Worm (Caenorhabditis elegans): ENCODE results near the gene zim-1.

Gene zim-1

DNA sequence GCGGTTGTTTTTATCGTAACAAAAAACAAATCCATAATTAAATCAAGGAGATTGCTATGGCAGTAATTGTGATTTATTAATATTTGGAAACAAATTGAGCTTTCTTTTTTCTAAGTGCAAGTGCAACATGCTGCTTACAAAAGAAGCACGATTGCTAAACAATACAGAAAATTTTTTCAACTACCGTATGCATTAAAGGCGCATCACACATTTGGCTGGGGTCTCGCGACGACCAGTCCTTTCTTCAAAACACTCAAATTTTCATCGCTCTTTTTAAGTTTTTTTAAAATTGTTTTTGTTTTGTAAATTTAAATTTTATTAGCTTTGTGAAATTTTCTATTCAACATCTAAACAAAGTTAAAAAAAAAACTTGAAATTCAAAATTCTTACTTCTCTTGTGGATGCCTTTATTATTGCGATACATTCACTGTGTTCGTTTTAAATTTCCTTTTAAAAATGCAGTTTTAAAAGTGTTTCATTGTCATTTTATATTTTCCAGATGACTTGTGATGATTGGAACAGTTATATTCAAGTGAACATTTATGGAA lies at the start of gene zim-1:
TSS of gene zim-1 (plus strand) at position 498 of the 548 bp plus-strand sequence.
- no peak for TF ChIP-seq unc-62 (GFP tag; optimal IDR thresholded peaks at IDR 0.05)

DNA sequence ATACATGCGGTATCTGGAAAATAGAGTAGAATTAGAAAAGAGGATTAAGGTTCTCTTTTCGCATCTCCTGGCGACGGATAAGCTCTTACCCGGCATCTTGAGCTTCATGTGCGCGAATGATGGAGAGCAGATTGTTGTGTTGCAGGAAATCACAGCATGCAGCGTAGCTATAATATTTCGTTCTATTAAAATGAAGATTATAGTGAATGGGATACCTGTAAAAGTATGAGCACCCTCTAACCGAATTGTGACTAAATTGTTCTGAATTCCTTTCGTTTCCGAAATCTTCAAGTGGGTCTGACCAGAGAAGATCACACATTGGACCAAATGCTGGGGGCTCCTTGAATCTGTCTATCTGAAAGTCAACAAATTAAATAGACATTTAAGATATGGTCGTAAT lies 48.5 kb upstream of the zim-1 start:
- no peak for TF ChIP-seq unc-62 (GFP tag; optimal IDR thresholded peaks at IDR 0.05)

DNA sequence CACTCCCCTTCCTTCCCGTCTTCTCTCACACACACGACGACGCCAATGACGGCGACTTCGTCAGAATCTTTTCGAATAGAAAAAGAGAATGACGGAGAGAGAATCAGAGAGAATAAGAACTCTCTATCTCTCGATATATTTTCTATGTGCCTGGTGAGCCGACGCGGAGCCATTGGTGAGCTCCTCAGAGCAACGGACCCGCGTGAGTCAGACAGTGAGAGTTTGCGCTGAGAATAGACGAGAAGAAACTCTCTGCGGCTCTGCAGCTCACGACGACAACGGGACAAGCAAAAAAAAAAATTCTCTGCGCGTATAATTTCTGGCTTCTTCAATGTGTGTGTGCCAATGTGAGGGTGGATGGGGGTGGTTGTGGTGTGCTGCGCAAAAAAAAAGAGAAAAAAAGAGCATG lies 46.9 kb upstream of the zim-1 start:
- no peak for TF ChIP-seq unc-62 (GFP tag; optimal IDR thresholded peaks at IDR 0.05)

DNA sequence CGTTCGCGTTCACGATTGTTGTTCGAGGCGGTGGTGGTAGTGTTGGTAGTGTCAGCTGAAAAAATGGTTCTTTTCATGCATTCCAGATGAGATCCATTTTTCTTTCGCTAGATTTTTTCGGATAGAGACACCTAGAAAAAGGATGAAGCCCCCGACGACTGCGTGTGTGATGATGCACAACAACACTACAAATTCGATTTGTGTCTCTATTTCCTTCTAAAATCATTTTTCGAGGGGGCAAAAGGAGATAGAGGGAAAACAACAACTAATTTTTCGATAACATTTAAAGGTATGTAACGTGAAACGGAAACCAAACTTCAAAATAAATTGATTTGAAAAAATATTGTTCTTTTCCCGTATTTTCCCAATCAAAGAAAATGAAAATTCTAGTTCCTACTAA lies 46.4 kb upstream of the zim-1 start:
- no peak for TF ChIP-seq unc-62 (GFP tag; optimal IDR thresholded peaks at IDR 0.05)

DNA sequence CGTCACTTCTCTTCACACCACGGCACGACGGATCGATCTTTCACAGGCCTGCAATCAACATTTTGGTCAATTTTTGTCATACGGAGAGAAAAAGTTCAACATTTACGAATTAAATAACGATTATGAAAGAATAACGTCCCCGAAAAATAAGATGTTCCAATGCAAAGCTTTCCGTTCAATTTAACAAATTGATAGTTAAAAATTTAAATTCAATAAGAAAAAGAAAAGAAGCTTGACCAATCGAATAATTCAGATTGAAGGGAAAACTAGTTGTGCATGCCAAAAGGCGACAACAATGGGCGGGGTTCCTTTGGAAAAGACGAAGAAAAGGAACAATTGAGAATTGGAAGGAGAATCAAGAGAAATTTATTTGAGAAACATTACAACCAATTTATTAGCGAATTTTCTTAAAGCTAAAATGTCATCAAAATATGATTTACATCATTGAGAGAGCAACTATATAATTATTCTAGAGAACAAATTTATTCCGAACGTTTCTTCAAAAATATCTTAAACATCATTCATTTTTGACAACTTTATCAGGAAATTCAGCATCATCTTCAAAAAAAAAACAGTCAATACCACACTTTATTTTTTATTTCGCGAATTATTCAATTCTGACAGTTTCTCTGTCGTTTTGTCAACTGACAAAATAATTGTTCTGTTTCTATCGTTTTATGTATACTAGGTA lies 45.2 kb upstream of the zim-1 start, which contains the start of gene tax-6:
TSS of gene tax-6 (minus strand) at position 51 of the 691 bp plus-strand sequence.
- no peak for TF ChIP-seq unc-62 (GFP tag; optimal IDR thresholded peaks at IDR 0.05)

DNA sequence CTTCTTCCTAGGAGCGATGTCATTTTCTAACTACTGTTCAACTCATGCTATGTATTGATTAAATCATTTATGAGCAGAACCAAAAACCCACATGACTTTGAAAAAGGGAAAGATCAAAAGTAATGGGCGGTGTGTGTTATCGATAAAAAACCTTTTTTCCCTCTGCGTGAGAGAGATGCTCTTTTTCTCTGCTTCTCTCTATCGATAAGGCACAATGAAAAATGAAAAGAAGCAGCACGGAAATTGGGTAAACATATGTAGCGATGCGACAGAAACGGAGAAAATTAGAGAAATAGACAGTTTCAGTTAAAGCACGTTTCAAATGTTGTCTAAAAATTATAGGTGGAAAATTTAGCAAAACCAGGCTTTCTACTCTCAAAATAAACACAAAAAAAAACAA lies 44.5 kb upstream of the zim-1 start:
- no peak for TF ChIP-seq unc-62 (GFP tag; optimal IDR thresholded peaks at IDR 0.05)

DNA sequence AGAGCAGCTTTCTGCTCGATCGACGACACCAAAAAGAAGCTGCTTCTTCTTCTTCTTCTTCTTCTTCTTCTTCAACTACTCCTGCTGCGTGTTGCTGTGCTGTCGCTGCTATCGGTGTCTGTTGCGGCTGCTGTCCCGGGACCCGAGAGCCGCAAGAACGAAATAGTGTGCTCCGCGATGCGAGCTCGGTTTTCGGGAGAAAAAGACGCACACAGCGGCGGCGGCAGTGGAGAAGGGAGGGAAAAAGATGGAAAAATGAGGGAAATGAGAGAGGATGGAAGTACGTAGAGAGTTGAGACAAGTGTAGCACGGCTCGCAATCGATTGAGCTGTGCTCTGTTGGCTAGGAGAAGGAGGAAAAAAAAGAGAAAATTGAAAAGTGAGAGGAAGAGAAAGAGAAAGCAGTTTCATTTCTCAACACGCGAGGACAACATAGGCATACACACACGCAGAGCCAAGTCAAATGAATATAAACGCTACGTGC lies 43.1 kb upstream of the zim-1 start:
- TF ChIP-seq unc-62 (GFP tag; optimal IDR thresholded peaks at IDR 0.05): no peak

DNA sequence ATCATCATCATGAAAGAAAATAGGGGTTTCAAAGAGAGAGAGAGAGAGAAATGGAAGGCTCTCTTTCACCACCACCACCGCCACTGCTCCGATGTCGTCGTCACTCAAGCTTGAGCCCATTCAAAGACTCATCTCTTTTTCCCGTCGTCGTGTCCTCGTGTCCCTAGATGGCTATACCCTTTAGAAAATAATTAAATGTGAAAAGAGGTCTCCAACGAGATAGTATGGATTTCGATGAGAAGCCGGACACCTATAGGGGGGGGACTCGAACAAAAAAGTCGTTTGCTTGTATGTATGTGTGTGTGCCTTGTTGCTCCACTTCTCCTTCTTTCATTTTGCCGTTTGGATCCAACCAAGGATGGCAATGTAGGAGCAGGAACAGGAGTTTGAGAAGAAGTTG lies 41.9 kb upstream of the zim-1 start:
- TF ChIP-seq unc-62 (GFP tag; optimal IDR thresholded peaks at IDR 0.05): no peak

DNA sequence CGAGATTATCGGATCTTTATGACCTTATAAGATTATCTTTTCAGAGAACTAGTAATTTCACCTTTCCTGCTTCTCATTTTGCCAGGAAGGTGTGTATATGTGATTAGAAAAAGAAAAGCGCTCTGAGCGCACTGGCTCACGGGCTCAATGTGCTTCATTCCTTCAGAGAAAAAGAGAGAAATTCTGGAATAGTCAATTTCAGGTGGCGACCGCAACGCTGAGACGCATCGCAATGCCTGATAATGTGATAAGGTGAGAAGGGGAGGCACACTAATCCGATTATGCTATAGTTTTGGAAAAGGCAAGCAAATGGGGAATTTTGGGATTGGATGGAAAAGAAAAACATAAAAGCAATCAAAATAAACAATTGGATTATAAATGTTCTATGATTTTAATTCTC lies 40.9 kb upstream of the zim-1 start:
- TF ChIP-seq unc-62 (GFP tag; optimal IDR thresholded peaks at IDR 0.05): no peak

DNA sequence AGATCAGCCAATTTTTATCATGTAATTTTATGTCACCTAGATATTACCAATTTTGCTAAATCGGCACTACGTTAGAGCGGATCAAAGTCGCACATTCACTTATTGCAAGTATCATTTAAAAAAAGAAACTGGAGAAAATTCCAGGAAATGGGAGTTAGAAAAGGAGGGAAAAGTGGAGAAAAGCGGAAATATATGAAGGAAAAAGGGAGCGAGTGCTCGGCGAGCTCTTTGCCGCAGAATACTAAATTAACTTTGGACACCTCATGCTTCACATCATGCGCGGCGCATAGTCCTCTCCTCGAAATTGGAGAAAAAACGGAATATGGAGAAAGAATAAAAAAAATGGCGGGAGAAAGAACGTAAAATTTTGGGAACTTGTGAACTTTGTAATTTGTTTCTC lies 39.3 kb upstream of the zim-1 start:
- TF ChIP-seq unc-62 (GFP tag; optimal IDR thresholded peaks at IDR 0.05): no peak

DNA sequence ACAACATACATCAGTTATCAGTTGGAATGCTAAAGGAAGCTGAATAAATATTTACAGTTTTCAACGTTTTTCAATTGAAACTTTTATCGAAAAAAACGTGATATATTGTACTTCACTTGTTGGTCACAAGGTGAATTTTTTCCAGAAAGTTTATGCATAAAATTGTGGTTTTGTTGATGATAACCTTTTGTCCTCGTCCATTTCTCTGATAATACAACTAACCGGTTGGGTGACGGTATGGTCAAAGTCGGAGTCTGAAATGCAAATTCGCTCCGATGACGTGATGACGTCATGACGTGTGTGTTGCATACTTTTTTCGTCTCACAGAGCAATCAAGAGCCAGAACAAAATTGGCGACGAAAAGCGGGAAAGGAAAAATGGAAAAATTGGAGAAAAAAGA lies 35.5 kb upstream of the zim-1 start:
- TF ChIP-seq unc-62 (GFP tag; optimal IDR thresholded peaks at IDR 0.05): no peak

DNA sequence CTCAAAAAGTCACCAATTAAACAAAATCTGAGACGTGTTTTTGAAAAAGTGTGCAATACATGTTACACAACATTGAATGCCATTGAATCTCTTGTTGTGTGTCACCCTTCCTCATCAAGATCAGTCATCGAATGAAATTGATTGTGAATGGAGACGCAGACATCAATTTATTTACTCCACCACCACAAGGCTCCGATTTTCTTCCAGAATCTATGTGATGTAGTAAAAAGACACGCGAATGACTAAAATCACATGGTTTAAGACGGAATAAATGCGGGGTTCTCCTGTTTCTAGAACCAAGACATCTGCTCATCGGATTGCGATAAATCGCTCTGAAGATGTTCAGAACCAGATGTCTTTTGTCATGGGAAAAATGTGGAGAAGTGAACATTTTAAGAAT lies 34.1 kb upstream of the zim-1 start:
- TF ChIP-seq unc-62 (GFP tag; optimal IDR thresholded peaks at IDR 0.05): no peak

DNA sequence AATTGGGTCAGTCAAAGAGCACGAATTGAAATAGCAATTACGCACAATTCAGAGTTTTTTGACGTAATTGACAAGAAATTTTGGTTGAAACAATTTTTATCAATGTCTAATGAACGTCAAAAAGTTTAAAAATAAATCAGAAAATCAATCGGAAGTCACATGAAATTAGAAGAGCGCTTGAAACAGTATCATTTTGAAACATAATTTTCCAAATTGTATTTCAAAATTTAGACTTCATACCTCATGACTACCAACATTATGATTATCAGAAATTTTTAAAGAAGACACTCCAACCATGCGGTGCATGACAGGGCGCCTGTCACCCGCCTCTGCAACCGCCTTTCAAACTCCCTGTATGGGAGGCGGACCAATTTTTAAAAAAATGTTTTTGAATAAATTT lies 33.6 kb upstream of the zim-1 start:
- no peak for TF ChIP-seq unc-62 (GFP tag; optimal IDR thresholded peaks at IDR 0.05)

DNA sequence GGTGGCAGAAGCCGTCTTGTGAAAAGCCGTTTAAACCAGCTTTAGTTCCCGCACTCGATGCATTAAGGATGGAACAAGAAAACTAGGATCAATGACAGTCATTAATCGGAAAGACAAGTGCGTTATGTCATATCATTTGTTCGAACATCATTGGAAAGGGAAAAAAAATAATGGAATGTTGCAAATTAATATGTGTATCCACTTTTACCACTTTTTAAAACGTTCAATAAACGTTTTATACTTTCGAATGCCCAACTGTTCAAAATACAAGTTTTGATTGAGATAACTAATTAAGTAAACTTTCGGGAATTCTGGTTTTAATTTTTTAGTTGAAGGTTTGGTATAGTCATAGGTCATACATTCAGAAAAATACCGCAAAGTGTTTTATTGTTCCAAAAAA lies 31.8 kb upstream of the zim-1 start, which contains the start of gene C02F4.4:
TSS of gene C02F4.4 (minus strand) at position 101 of the 400 bp plus-strand sequence.
- TF ChIP-seq unc-62 (GFP tag; optimal IDR thresholded peaks at IDR 0.05): no peak

DNA sequence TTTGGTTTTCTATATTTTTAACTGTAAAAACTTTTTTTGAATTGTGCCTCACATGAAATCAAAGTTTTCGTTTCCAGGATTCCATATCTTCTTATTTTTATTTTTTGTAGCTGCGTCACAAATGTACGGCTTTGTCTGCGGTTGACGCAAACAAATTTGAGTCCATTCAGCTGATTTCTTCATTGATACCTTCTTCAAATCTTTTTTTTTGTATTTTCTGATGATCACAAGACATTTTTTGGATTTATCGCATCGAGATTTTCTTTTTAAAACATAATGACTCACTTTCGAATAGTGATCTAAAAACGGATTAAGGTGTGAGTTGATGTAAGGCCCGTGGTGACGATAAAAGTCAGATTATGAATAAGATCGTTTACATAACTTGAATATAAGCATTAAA lies 28.2 kb upstream of the zim-1 start:
- no peak for TF ChIP-seq unc-62 (GFP tag; optimal IDR thresholded peaks at IDR 0.05)

DNA sequence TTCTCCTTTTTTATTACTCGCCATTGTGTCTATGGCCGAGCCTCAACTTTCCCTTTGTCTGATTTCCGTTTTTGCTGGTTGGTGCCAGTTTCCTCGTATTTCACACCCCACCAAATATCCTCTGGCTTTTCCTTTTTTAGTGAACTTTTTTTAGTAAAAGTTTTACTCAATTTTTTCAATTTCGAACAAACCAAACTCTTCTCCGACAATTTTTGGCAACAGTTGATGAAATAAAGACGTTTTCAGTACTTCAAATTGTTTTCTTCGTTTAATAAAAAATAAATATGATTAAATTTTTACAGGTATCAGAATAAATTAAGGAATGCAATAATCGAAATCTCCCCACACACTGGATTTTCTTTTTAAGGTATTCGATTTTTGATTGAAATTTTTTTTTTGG lies 25.8 kb upstream of the zim-1 start, which contains the start of gene cal-4:
TSS of gene cal-4 (plus strand) at position 301 of the 400 bp plus-strand sequence.
- TF ChIP-seq unc-62 (GFP tag; optimal IDR thresholded peaks at IDR 0.05): no peak

DNA sequence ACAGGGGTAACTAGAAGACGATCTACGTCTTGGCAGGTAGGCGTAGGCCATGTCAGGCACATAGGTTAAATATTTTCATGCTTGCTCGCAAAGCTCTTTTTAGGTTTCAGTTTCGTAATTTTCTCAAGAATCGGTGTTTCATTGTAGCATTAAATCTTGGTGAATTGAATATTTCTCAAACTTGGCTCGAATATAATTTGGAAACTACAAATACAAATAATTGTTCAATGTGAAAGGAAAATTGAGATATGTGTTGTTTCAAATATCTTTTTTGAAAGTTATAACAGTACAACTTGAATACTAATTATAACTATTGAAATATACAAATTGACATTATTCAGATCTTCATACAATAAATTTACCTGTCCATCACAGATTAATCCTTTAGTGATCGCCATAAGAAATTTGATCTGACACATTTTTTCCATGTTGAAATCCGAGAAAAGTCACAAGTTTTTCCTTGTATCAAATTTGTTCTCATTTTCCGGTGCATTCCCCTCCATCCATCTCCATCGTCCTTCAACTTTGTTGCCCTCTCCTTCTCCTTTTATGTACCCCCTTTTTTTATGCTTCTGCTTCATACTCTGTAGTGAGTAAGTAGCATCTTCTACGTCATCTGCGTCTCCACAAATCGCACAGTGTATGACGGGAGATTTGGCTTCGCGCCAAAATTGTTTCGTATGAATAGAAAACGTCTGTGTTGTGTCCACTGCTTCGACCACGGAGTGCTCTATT lies 22.6 kb upstream of the zim-1 start, which contains the start of gene C02F4.5:
TSS of gene C02F4.5 (minus strand) at position 51 of the 735 bp plus-strand sequence.
- TF ChIP-seq unc-62 (GFP tag; optimal IDR thresholded peaks at IDR 0.05): no peak

Data from whole organism, dauer.